Worm (Caenorhabditis elegans) whole organism, L3 larva: ENCODE results near the gene C15C8.6.

Source experiments
- R02D3.7 ChIP-seq: fragments of 150-350 bp; optimal IDR thresholded peaks from 2 replicates; lab custom pipeline; 2014; ENCODE audit warnings: missing biosample characterization, missing genetic modification characterization
- ZK546.5 ChIP-seq: sonication (generic microtip); optimal IDR thresholded peaks from 2 replicates; lab custom pipeline; 2017; ENCODE audit warnings: missing biosample characterization, missing genetic modification characterization
- aly-2 ChIP-seq: fragments of 150-350 bp; optimal IDR thresholded peaks from 2 replicates; lab custom pipeline; 2014; ENCODE audit warnings: missing biosample characterization, missing genetic modification characterization
- ama-1 ChIP-seq: fragments of 150-350 bp; optimal IDR thresholded peaks from 2 replicates; lab custom pipeline; 2018
- ceh-16 ChIP-seq: sonication (generic microtip); optimal IDR thresholded peaks from 2 replicates; lab custom pipeline; 2017; ENCODE audit warnings: missing biosample characterization, missing genetic modification characterization
- ceh-28 ChIP-seq: fragments of 150-350 bp; optimal IDR thresholded peaks from 2 replicates; lab custom pipeline; 2014; ENCODE audit warnings: missing biosample characterization, missing genetic modification reagents, missing genetic modification characterization
- ceh-82 ChIP-seq: fragments of 150-350 bp; optimal IDR thresholded peaks from 2 replicates; lab custom pipeline; 2014; ENCODE audit warnings: missing biosample characterization, missing genetic modification characterization
- ceh-9 ChIP-seq: sonication (generic microtip); optimal IDR thresholded peaks from 2 replicates; lab custom pipeline; 2018; ENCODE audit warnings: missing biosample characterization, missing genetic modification characterization
- daf-12 ChIP-seq: fragments of 150-350 bp; optimal IDR thresholded peaks from 2 replicates; lab custom pipeline; 2014; ENCODE audit warnings: missing biosample characterization, missing genetic modification reagents, missing genetic modification characterization
- egl-27 ChIP-seq: sonication (generic microtip); optimal IDR thresholded peaks from 4 replicates; lab custom pipeline; 2017; ENCODE audit warnings: missing biosample characterization, missing genetic modification reagents, missing genetic modification characterization
- elt-1 ChIP-seq: fragments of 150-350 bp; optimal IDR thresholded peaks from 2 replicates; lab custom pipeline; 2014; ENCODE audit warnings: missing biosample characterization, missing genetic modification characterization
- elt-3 ChIP-seq, 3 experiments: fragments of 150-350 bp in 1 of 3; sonication (generic microtip) in 2 of 3; optimal IDR thresholded peaks; 2 replicates in 2 of 3; 4 replicates in 1 of 3; lab custom pipeline; 2014 to 2017; ENCODE audit warnings: missing biosample characterization in 3 of 3, missing genetic modification characterization in 3 of 3
- eor-1 ChIP-seq, 2 experiments: fragments of 150-350 bp; optimal IDR thresholded peaks; 2 replicates each; lab custom pipeline; 2014 to 2018; ENCODE audit warnings: missing biosample characterization in 2 of 2, missing genetic modification characterization in 2 of 2
- fkh-10 ChIP-seq: sonication (generic microtip); optimal IDR thresholded peaks from 2 replicates; lab custom pipeline; 2017; ENCODE audit warnings: missing biosample characterization, missing genetic modification reagents, missing genetic modification characterization
- fkh-2 ChIP-seq: fragments of 150-350 bp; optimal IDR thresholded peaks from 2 replicates; lab custom pipeline; 2014; ENCODE audit warnings: missing biosample characterization, missing genetic modification reagents, missing genetic modification characterization
- fos-1 ChIP-seq: fragments of 150-350 bp; optimal IDR thresholded peaks from 2 replicates; lab custom pipeline; 2014; ENCODE audit warnings: missing biosample characterization, missing genetic modification characterization
- lin-15B ChIP-seq: fragments of 150-350 bp; optimal IDR thresholded peaks from 2 replicates; lab custom pipeline; 2014; ENCODE audit warnings: missing biosample characterization, missing genetic modification characterization
- lin-39 ChIP-seq: fragments of 150-350 bp; optimal IDR thresholded peaks from 2 replicates; lab custom pipeline; 2018; ENCODE audit warnings: missing biosample characterization, missing genetic modification reagents, missing genetic modification characterization
- lsy-12 ChIP-seq: sonication (generic microtip); optimal IDR thresholded peaks from 2 replicates; lab custom pipeline; 2016; ENCODE audit warnings: mild to moderate bottlenecking, missing genetic modification characterization, missing compliant biosample characterization
- mdl-1 ChIP-seq: fragments of 150-350 bp; optimal IDR thresholded peaks from 2 replicates; lab custom pipeline; 2014; ENCODE audit warnings: missing biosample characterization, missing genetic modification characterization
- mml-1 ChIP-seq: fragments of 150-350 bp; sonication (generic microtip); optimal IDR thresholded peaks from 3 replicates; lab custom pipeline; 2014; ENCODE audit warnings: missing biosample characterization, missing genetic modification characterization
- nfya-1 ChIP-seq: sonication (generic microtip); optimal IDR thresholded peaks from 2 replicates; lab custom pipeline; 2017; ENCODE audit warnings: missing genetic modification characterization, mild to moderate bottlenecking, missing compliant biosample characterization, antibody characterized with exemption, moderate library complexity; ENCODE audit not compliant: insufficient read depth
- nhr-11 ChIP-seq: fragments of 150-350 bp; optimal IDR thresholded peaks from 2 replicates; lab custom pipeline; 2014; ENCODE audit warnings: missing biosample characterization, missing genetic modification characterization
- nhr-12 ChIP-seq: fragments of 150-350 bp; optimal IDR thresholded peaks from 2 replicates; lab custom pipeline; 2014; ENCODE audit warnings: missing biosample characterization, missing genetic modification characterization
- nhr-25 ChIP-seq: sonication (generic microtip); optimal IDR thresholded peaks from 2 replicates; lab custom pipeline; 2017; ENCODE audit warnings: missing biosample characterization, missing genetic modification characterization
- nhr-28 ChIP-seq: fragments of 150-350 bp; optimal IDR thresholded peaks from 2 replicates; lab custom pipeline; 2014; ENCODE audit warnings: missing biosample characterization, missing genetic modification characterization
- nhr-76 ChIP-seq: fragments of 150-350 bp; sonication (generic microtip); optimal IDR thresholded peaks from 5 replicates; lab custom pipeline; 2014; ENCODE audit warnings: missing biosample characterization, missing genetic modification characterization
- pha-4 ChIP-seq: fragments of 150-350 bp; optimal IDR thresholded peaks from 2 replicates; lab custom pipeline; 2014; ENCODE audit warnings: missing biosample characterization, missing genetic modification reagents, missing genetic modification characterization
- pqm-1 ChIP-seq: fragments of 150-350 bp; optimal IDR thresholded peaks from 2 replicates; lab custom pipeline; 2017; ENCODE audit warnings: missing biosample characterization, missing genetic modification characterization, inconsistent platforms
- snpc-4 ChIP-seq: fragments of 150-350 bp; optimal IDR thresholded peaks from 2 replicates; lab custom pipeline; 2014; ENCODE audit warnings: missing biosample characterization, missing genetic modification characterization
- unc-62 ChIP-seq: fragments of 150-350 bp; sonication (generic microtip); optimal IDR thresholded peaks from 4 replicates; lab custom pipeline; 2014; ENCODE audit warnings: missing biosample characterization, missing genetic modification reagents, missing genetic modification characterization
- zag-1 ChIP-seq: fragments of 150-350 bp; optimal IDR thresholded peaks from 2 replicates; lab custom pipeline; 2014; ENCODE audit warnings: missing biosample characterization, missing genetic modification characterization
- ztf-4 ChIP-seq: fragments of 150-350 bp; optimal IDR thresholded peaks from 2 replicates; lab custom pipeline; 2014; ENCODE audit warnings: missing biosample characterization, missing genetic modification characterization

Gene C15C8.6

ce11 chrV:12727104-12727637, 24.2 kb downstream of the C15C8.6 start, which contains the start of gene R11D1.13:
TSS of gene R11D1.13 (plus strand) at chrV:12727154.
- TF ChIP-seq lsy-12 (tag; lab: Kevin White, UChicago), result no peak
- TF ChIP-seq pha-4 (tag; lab: Kevin White, UChicago), result no peak
- TF ChIP-seq nhr-12, result no peak
- no peak for TF ChIP-seq eor-1 (tag; optimal IDR thresholded peaks at IDR 0.05; lab: Kevin White, UChicago)

ce11 chrV:12725893-12726292, 25.5 kb downstream of the C15C8.6 start, which contains the start of gene R11D1.12:
TSS of gene R11D1.12 (minus strand) at chrV:12725993.
- TF ChIP-seq egl-27, result no peak
- TF ChIP-seq snpc-4 (tag; lab: Kevin White, UChicago), result no peak
- no peak for TF ChIP-seq unc-62 (GFP tag; lab: Kevin White, UChicago)
- TF ChIP-seq lin-15B (tag; lab: Kevin White, UChicago), result no peak
- TF ChIP-seq pqm-1 (tag; lab: Kevin White, UChicago), result no peak
- TF ChIP-seq ZK546.5, result no peak
- no peak for TF ChIP-seq elt-3 (tag; optimal IDR thresholded peaks at IDR 0.05; lab: Kevin White, UChicago)
- TF ChIP-seq nfya-1 (tag; lab: Kevin White, UChicago), result no peak
- no peak for TF ChIP-seq ztf-4
- TF ChIP-seq ama-1, result no peak
- TF ChIP-seq elt-1 (tag; lab: Kevin White, UChicago), result no peak
- TF ChIP-seq daf-12 (tag; lab: Kevin White, UChicago), result no peak
- TF ChIP-seq mml-1 (tag; lab: Kevin White, UChicago), result no peak
- TF ChIP-seq aly-2, result no peak
- no peak for TF ChIP-seq R02D3.7 (tag; lab: Kevin White, UChicago)
- no peak for TF ChIP-seq nhr-76 (tag; lab: Kevin White, UChicago)
- TF ChIP-seq fkh-2 (tag; lab: Kevin White, UChicago), result no peak
- no peak for TF ChIP-seq nhr-25 (tag; lab: Kevin White, UChicago)

- TF ChIP-seq ZK546.5, result no peak
- no peak for TF ChIP-seq ama-1
- TF ChIP-seq ceh-16, result no peak
Observed at ce11 chrV:12719713-12720112, 31.6 kb downstream of the C15C8.6 start, which contains the start of gene R11D1.7. TSS of gene R11D1.7 (plus strand) at chrV:12720013.

DNA sequence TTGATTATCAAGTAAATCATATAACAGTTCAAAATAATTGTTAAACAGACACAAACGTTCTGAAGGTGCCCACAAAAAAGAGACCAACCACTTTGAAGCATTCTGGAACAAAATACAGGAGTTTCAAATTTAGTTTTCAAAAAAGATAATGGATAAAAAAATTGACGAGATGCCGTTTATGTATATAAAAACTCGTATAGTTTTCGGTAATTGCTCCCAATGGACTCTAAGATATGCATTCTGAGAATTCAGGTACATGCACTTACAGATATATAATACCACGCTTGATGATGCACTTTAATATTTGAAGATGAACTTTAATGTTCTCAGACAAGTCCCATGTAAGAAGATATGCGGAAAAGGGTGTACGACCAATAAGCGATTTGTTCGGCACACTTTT, 32.7 kb downstream of the C15C8.6 start, which contains the start of gene str-181:
Gene str-181, minus strand, starts transcription at position 101 of the 400 bp plus-strand sequence.
- TF ChIP-seq snpc-4 (tag; lab: Kevin White, UChicago) (no peak), ceh-16 (no peak), lin-39 (tag; lab: Kevin White, UChicago) (no peak)

DNA sequence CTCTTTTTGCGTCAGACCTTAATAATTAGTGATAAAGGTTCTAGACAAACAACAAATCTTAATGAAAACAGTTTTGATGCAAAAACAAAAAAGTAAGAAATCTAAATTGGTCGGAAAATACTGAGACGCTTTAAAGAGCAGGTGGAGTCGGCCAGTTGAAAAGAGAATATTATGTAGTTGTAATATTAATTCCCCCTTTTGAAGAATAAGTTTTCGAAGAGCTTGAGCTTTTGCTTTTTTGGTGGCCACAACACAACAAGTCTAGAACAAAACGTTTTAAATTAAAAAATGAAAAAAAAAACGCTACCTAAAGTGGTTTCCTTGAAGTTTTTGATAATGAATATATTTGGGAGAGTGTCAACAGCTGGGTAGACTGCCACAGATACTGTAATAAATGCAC, 34.9 kb downstream of the C15C8.6 start, which contains the start of gene str-178:
Gene str-178, minus strand, starts transcription at position 101 of the 400 bp plus-strand sequence.
- no peak for TF ChIP-seq ceh-82

ce11 chrV:12714120-12714519, 37.2 kb downstream of the C15C8.6 start, which contains the start of gene R11D1.4:
TSS of gene R11D1.4 (minus strand) at chrV:12714220.
- no peak for TF ChIP-seq ztf-4
- TF ChIP-seq nhr-12, result no peak
- TF ChIP-seq nhr-76 (tag; lab: Kevin White, UChicago), result no peak
- TF ChIP-seq ZK546.5, result no peak
- no peak for TF ChIP-seq elt-1 (tag; lab: Kevin White, UChicago)
- TF ChIP-seq ceh-28 (tag; lab: Kevin White, UChicago), result no peak
- no peak for TF ChIP-seq egl-27
- no peak for TF ChIP-seq mdl-1
- no peak for TF ChIP-seq ceh-9 (tag; lab: Kevin White, UChicago)
- TF ChIP-seq zag-1 (tag; lab: Kevin White, UChicago), result no peak

DNA sequence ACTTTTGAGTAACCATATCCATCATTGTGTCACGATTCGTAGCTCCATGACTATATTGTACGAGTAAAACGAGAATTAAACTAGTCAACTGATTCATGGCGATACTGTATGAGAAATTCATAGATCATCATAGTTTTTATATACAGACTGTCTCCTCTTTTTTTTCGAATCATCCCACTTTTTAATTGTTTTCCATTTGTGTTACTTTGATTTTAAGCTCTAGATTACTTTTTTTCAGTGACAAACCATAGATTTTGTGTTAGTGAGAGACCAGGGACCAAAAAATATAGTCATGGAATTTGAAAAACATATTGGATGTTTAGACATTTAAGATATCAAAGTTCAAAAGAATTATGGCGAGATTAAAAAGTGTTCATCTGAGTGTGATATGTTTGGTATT, 39.3 kb downstream of the C15C8.6 start, which contains the start of gene R11D1.3:
Gene R11D1.3, minus strand, starts transcription at position 101 of the 400 bp plus-strand sequence.
- TF ChIP-seq nhr-11 (tag; lab: Kevin White, UChicago) (no peak), R02D3.7 (tag; lab: Kevin White, UChicago) (no peak), mml-1 (tag; lab: Kevin White, UChicago) (no peak), ceh-16 (no peak), fos-1 (no peak), nhr-28 (tag; lab: Kevin White, UChicago) (no peak), lin-39 (tag; lab: Kevin White, UChicago) (no peak), fkh-10 (GFP tag; lab: Kevin White, UChicago) (no peak), elt-1 (tag; lab: Kevin White, UChicago) (no peak), ceh-9 (tag; lab: Kevin White, UChicago) (no peak)
